Worm (Caenorhabditis elegans) whole organism, late embryonic: ENCODE results near the gene ftt-2.

Source experiments
- C08G9.2 ChIP-seq: sonication (generic microtip); optimal IDR thresholded peaks from 2 replicates; lab custom pipeline; 2016; ENCODE audit warnings: mild to moderate bottlenecking, missing genetic modification characterization, moderate library complexity, missing compliant biosample characterization
- K09A11.1 ChIP-seq: sonication (generic microtip); optimal IDR thresholded peaks from 2 replicates; lab custom pipeline; 2017; ENCODE audit warnings: antibody characterized with exemption, mild to moderate bottlenecking, missing genetic modification characterization, missing compliant biosample characterization; ENCODE audit not compliant: insufficient read depth
- ceh-14 ChIP-seq: sonication (generic microtip); optimal IDR thresholded peaks from 2 replicates; lab custom pipeline; 2016; ENCODE audit warnings: missing genotype, missing genetic modification characterization, missing compliant biosample characterization
- ceh-19 ChIP-seq: fragments of 200-800 bp; sonication (Bioruptor generic); optimal IDR thresholded peaks from 2 replicates; lab custom pipeline; 2018; ENCODE audit warnings: mild to moderate bottlenecking, missing genetic modification characterization, missing compliant biosample characterization
- ceh-2 ChIP-seq: sonication (generic microtip); optimal IDR thresholded peaks from 2 replicates; lab custom pipeline; 2016; ENCODE audit warnings: missing genotype, missing genetic modification characterization, missing compliant biosample characterization
- ceh-22 ChIP-seq: sonication (generic microtip); optimal IDR thresholded peaks from 2 replicates; lab custom pipeline; 2017; ENCODE audit warnings: missing biosample characterization, missing genetic modification characterization
- ceh-31 ChIP-seq: sonication (generic microtip); optimal IDR thresholded peaks from 2 replicates; lab custom pipeline; 2016; ENCODE audit warnings: missing genetic modification characterization, missing compliant biosample characterization
- ceh-6 ChIP-seq: fragments of 200-800 bp; sonication (Bioruptor generic); optimal IDR thresholded peaks from 2 replicates; lab custom pipeline; 2018; ENCODE audit warnings: mild to moderate bottlenecking, missing genetic modification characterization, missing compliant biosample characterization
- che-1 ChIP-seq: sonication (generic microtip); optimal IDR thresholded peaks from 2 replicates; lab custom pipeline; 2016; ENCODE audit warnings: mild to moderate bottlenecking, missing genetic modification characterization, missing compliant biosample characterization
- dmd-4 ChIP-seq: sonication (generic microtip); optimal IDR thresholded peaks from 2 replicates; lab custom pipeline; 2016; ENCODE audit warnings: borderline replicate concordance, missing genetic modification characterization, missing compliant biosample characterization
- elt-4 ChIP-seq: sonication (generic microtip); optimal IDR thresholded peaks from 2 replicates; lab custom pipeline; 2016; ENCODE audit warnings: missing genetic modification characterization, missing compliant biosample characterization
- fax-1 ChIP-seq: sonication (generic microtip); optimal IDR thresholded peaks from 2 replicates; lab custom pipeline; 2016; ENCODE audit warnings: missing genotype, missing genetic modification characterization, missing compliant biosample characterization
- gmeb-2 ChIP-seq: sonication (generic microtip); optimal IDR thresholded peaks from 2 replicates; lab custom pipeline; 2016; ENCODE audit warnings: missing genetic modification characterization, inconsistent platforms, missing compliant biosample characterization
- hlh-13 ChIP-seq: fragments of 200-800 bp; sonication (Bioruptor generic); optimal IDR thresholded peaks from 2 replicates; lab custom pipeline; 2018; ENCODE audit warnings: mild to moderate bottlenecking, missing genetic modification characterization, missing compliant biosample characterization
- hlh-15 ChIP-seq: sonication (generic microtip); optimal IDR thresholded peaks from 2 replicates; lab custom pipeline; 2016; ENCODE audit warnings: missing genetic modification characterization, missing compliant biosample characterization
- hlh-30 ChIP-seq: sonication (generic microtip); optimal IDR thresholded peaks from 2 replicates; lab custom pipeline; 2017; ENCODE audit warnings: antibody characterized with exemption, missing genetic modification characterization, missing compliant biosample characterization; ENCODE audit not compliant: insufficient read depth
- hlh-6 ChIP-seq: sonication (generic microtip); optimal IDR thresholded peaks from 2 replicates; lab custom pipeline; 2016; ENCODE audit warnings: missing genotype, missing genetic modification characterization, missing compliant biosample characterization
- lim-6 ChIP-seq: sonication (generic microtip); optimal IDR thresholded peaks from 2 replicates; lab custom pipeline; 2016; ENCODE audit warnings: missing genetic modification characterization, missing compliant biosample characterization
- madf-2 ChIP-seq: sonication (generic microtip); optimal IDR thresholded peaks from 2 replicates; lab custom pipeline; 2017; ENCODE audit warnings: missing genetic modification characterization, missing compliant biosample characterization
- nhr-232 ChIP-seq: sonication (generic microtip); optimal IDR thresholded peaks from 2 replicates; lab custom pipeline; 2016; ENCODE audit warnings: missing genetic modification characterization, missing compliant biosample characterization
- odd-2 ChIP-seq: sonication (generic microtip); optimal IDR thresholded peaks from 2 replicates; lab custom pipeline; 2017; ENCODE audit warnings: antibody characterized with exemption, mild to moderate bottlenecking, missing genetic modification characterization, missing compliant biosample characterization
- pat-9 ChIP-seq: fragments of 200-800 bp; sonication (Bioruptor generic); optimal IDR thresholded peaks from 2 replicates; lab custom pipeline; 2018; ENCODE audit warnings: mild to moderate bottlenecking, missing genetic modification characterization, moderate library complexity, missing compliant biosample characterization
- pax-1 ChIP-seq: fragments of 150-350 bp; optimal IDR thresholded peaks from 2 replicates; lab custom pipeline; 2014; ENCODE audit warnings: missing biosample characterization, missing genetic modification characterization
- pqm-1 ChIP-seq: sonication (generic microtip); optimal IDR thresholded peaks from 2 replicates; lab custom pipeline; 2016; ENCODE audit warnings: missing genetic modification characterization, missing compliant biosample characterization
- rnt-1 ChIP-seq: sonication (generic microtip); optimal IDR thresholded peaks from 2 replicates; lab custom pipeline; 2016; ENCODE audit warnings: missing genetic modification characterization, missing compliant biosample characterization
- sdc-2 ChIP-seq: sonication (generic microtip); optimal IDR thresholded peaks from 2 replicates; lab custom pipeline; 2016; ENCODE audit warnings: missing genotype, missing genetic modification characterization, missing compliant biosample characterization
- sox-2 ChIP-seq: fragments of 200-800 bp; sonication (Bioruptor generic); IDR thresholded peaks from 2 replicates; pipeline ENCODE4 v1.3.6; 2022; ENCODE audit warnings: missing genetic modification reagents, missing genetic modification characterization, missing compliant biosample characterization
- sox-4 ChIP-seq: sonication (generic microtip); optimal IDR thresholded peaks from 2 replicates; lab custom pipeline; 2017; ENCODE audit warnings: mild to moderate bottlenecking, missing genetic modification characterization, inconsistent platforms, missing compliant biosample characterization
- syd-9 ChIP-seq: sonication (generic microtip); optimal IDR thresholded peaks from 2 replicates; lab custom pipeline; 2016; ENCODE audit warnings: mild to moderate bottlenecking, missing genetic modification characterization, moderate library complexity, missing compliant biosample characterization
- ttx-3 ChIP-seq: sonication (generic microtip); optimal IDR thresholded peaks from 2 replicates; lab custom pipeline; 2016; ENCODE audit warnings: missing genetic modification reagents, missing genetic modification characterization, missing compliant biosample characterization
- unc-42 ChIP-seq: sonication (generic microtip); optimal IDR thresholded peaks from 2 replicates; lab custom pipeline; 2016; ENCODE audit warnings: missing genotype, missing genetic modification characterization, missing compliant biosample characterization
- unc-86 ChIP-seq: sonication (generic microtip); optimal IDR thresholded peaks from 2 replicates; lab custom pipeline; 2016; ENCODE audit warnings: missing genetic modification characterization, missing compliant biosample characterization
- ztf-16 ChIP-seq: sonication (generic microtip); optimal IDR thresholded peaks from 2 replicates; lab custom pipeline; 2017; ENCODE audit warnings: missing genetic modification characterization, missing compliant biosample characterization

ftt-2 gene

ce11 chrX:11643767-11644235 lies 38.6 kb upstream of the ftt-2 start, which contains the start of gene sto-4 (continued):
- peak; percentile 77 for TF ChIP-seq ceh-6
- peak; percentile 70 for TF ChIP-seq hlh-13 (GFP tag; lab: Kevin White, UChicago)
- TF ChIP-seq ztf-16 = peak; percentile 34
- peak; percentile 76 for TF ChIP-seq gmeb-2 (tag; lab: Kevin White, UChicago)

ce11 chrX:11641562-11641961 lies 36.3 kb upstream of the ftt-2 start:
- TF ChIP-seq ceh-14 (tag; lab: Kevin White, UChicago) (no peak), K09A11.1 (tag; lab: Kevin White, UChicago) (no peak), nhr-232 (tag; lab: Kevin White, UChicago) (no peak), ceh-22 (no peak)

ce11 chrX:11640463-11640995 lies 35.3 kb upstream of the ftt-2 start:
- TF ChIP-seq dmd-4 (tag; lab: Kevin White, UChicago) (no peak), ceh-2 (tag; lab: Kevin White, UChicago) (no peak), fax-1 (tag; lab: Kevin White, UChicago) (no peak), madf-2 (tag; lab: Kevin White, UChicago) (no peak), ttx-3 (no peak), hlh-15 (no peak), unc-42 (tag; lab: Kevin White, UChicago) (peak; percentile 84), pqm-1 (no peak), ceh-14 (tag; lab: Kevin White, UChicago) (peak; percentile 1)

- TF ChIP-seq unc-42 (tag; lab: Kevin White, UChicago) (peak; percentile 90), odd-2 (no peak), syd-9 (tag; lab: Kevin White, UChicago) (no peak), ceh-31 (tag; lab: Kevin White, UChicago) (peak; percentile 30), ceh-14 (tag; lab: Kevin White, UChicago) (peak; percentile 2)
Observed at ce11 chrX:11638987-11639386, 33.8 kb upstream of the ftt-2 start.

ce11 chrX:11637721-11638120 lies 32.5 kb upstream of the ftt-2 start:
- TF ChIP-seq ceh-19 (no peak), che-1 (tag; lab: Kevin White, UChicago) (no peak), sox-4 (tag; lab: Kevin White, UChicago) (no peak)
- TF ChIP-seq, all 69 proteins: peak for 0

- TF ChIP-seq sox-2 (GFP tag; lab: Robert Waterston, UW) (no peak), ceh-19 (no peak), elt-4 (no peak), lim-6 (no peak), sox-4 (tag; lab: Kevin White, UChicago) (no peak), ceh-2 (tag; lab: Kevin White, UChicago) (no peak), sdc-2 (tag; lab: Kevin White, UChicago) (no peak), odd-2 (no peak), pat-9 (tag; lab: Kevin White, UChicago) (no peak), rnt-1 (tag; lab: Kevin White, UChicago) (no peak), pax-1 (no peak), ceh-14 (tag; lab: Kevin White, UChicago) (no peak), hlh-6 (no peak), C08G9.2 (tag; lab: Kevin White, UChicago) (no peak), che-1 (tag; lab: Kevin White, UChicago) (no peak), hlh-30 (tag; lab: Kevin White, UChicago) (no peak), syd-9 (tag; lab: Kevin White, UChicago) (no peak), unc-86 (tag; lab: Kevin White, UChicago) (no peak)
- TF ChIP-seq, all 69 proteins: peak for 0
Observed at ce11 chrX:11633278-11633677, 28.1 kb upstream of the ftt-2 start.
